Fruit fly (Drosophila melanogaster) whole organism, pupa: ENCODE results near the gene Es2.

Experiments
- CG8301 ChIP-seq: fragments of 200-800 bp; sonication (Bioruptor generic); optimal IDR thresholded peaks from 2 replicates; lab custom pipeline; 2018; ENCODE audit warnings: missing biosample characterization, mild to moderate bottlenecking, missing genetic modification characterization
- Pif1A ChIP-seq: fragments of 200-800 bp; sonication (Bioruptor generic); optimal IDR thresholded peaks from 3 replicates; lab custom pipeline; 2016; ENCODE audit warnings: missing biosample characterization, missing genetic modification characterization

- TF ChIP-seq Pif1A (GFP tag; lab: Kevin White, UChicago) (no peak), CG8301 (tag; lab: Kevin White, UChicago) (no peak)
Measured at dm6 chrX:8433709-8434108, 27.6 kb upstream of the Es2 start, which contains the start of gene CG32712.
